Fruit fly (Drosophila melanogaster) whole organism, prepupa: Measurements from ENCODE around the gene CG18284.

ENCODE experiments used
- Blimp-1 ChIP-seq: fragments of 200-800 bp; sonication (Bioruptor generic); optimal IDR thresholded peaks from 3 replicates; lab custom pipeline; 2017; ENCODE audit warnings: missing biosample characterization, missing genetic modification characterization, mild to moderate bottlenecking, moderate library complexity, missing genetic modification reagents
- CG10631 ChIP-seq: fragments of 200-800 bp; sonication (Bioruptor generic); optimal IDR thresholded peaks from 2 replicates; lab custom pipeline; 2016; ENCODE audit warnings: missing biosample characterization, missing genetic modification characterization
- CG10669 ChIP-seq: fragments of 200-800 bp; sonication (Bioruptor generic); optimal IDR thresholded peaks from 3 replicates; lab custom pipeline; 2018; ENCODE audit warnings: missing biosample characterization, mild to moderate bottlenecking, missing genetic modification characterization, moderate library complexity
- CG11294 ChIP-seq: fragments of 200-800 bp; sonication (Bioruptor generic); IDR thresholded peaks from 2 replicates; pipeline ENCODE4 v1.3.6; 2022; ENCODE audit warnings: missing biosample characterization, missing genetic modification characterization
- CG11762 ChIP-seq: fragments of 200-800 bp; sonication (Bioruptor generic); optimal IDR thresholded peaks from 3 replicates; lab custom pipeline; 2016; ENCODE audit warnings: missing biosample characterization, missing genetic modification characterization; ENCODE audit not compliant: insufficient read depth
- CG15336 ChIP-seq: fragments of 200-800 bp; sonication (Bioruptor generic); IDR thresholded peaks from 2 replicates; pipeline ENCODE4 v1.3.6; 2022; ENCODE audit warnings: missing biosample characterization, missing genetic modification characterization
- CG1621 ChIP-seq: fragments of 200-800 bp; sonication (Bioruptor generic); optimal IDR thresholded peaks from 3 replicates; lab custom pipeline; 2018; ENCODE audit warnings: missing biosample characterization, mild to moderate bottlenecking, missing genetic modification characterization
- CG16779 ChIP-seq: fragments of 200-800 bp; sonication (Bioruptor generic); optimal IDR thresholded peaks from 3 replicates; lab custom pipeline; 2017; ENCODE audit warnings: missing biosample characterization, mild to moderate bottlenecking, missing genetic modification characterization
- CG3032 ChIP-seq: fragments of 200-800 bp; optimal IDR thresholded peaks from 2 replicates; lab custom pipeline; 2019; ENCODE audit warnings: missing biosample characterization, mild to moderate bottlenecking, missing genetic modification characterization, moderate library complexity
- CG32006 ChIP-seq: fragments of 200-800 bp; sonication (Bioruptor generic); optimal IDR thresholded peaks from 3 replicates; lab custom pipeline; 2017; ENCODE audit warnings: missing biosample characterization, mild to moderate bottlenecking, missing genetic modification characterization
- CG34406 ChIP-seq: fragments of 200-800 bp; sonication (Bioruptor generic); optimal IDR thresholded peaks from 3 replicates; lab custom pipeline; 2016; ENCODE audit warnings: missing biosample characterization, missing genetic modification characterization
- CG3919 ChIP-seq: fragments of 200-800 bp; sonication (Bioruptor generic); optimal IDR thresholded peaks from 3 replicates; lab custom pipeline; 2016; ENCODE audit warnings: missing biosample characterization, missing genetic modification characterization
- CG4318 ChIP-seq: fragments of 200-800 bp; sonication (Bioruptor generic); optimal IDR thresholded peaks from 3 replicates; lab custom pipeline; 2017; ENCODE audit warnings: missing biosample characterization, mild to moderate bottlenecking, missing genetic modification characterization
- CG6163 ChIP-seq: fragments of 200-800 bp; sonication (Bioruptor generic); IDR thresholded peaks from 3 replicates; pipeline ENCODE4 v1.3.6; 2022; ENCODE audit warnings: missing biosample characterization, missing genetic modification characterization
- CG6808 ChIP-seq: fragments of 200-800 bp; sonication (Bioruptor generic); optimal IDR thresholded peaks from 3 replicates; lab custom pipeline; 2017; ENCODE audit warnings: missing biosample characterization, missing genetic modification characterization, mild to moderate bottlenecking, moderate library complexity, missing genetic modification reagents
- CG7368 ChIP-seq: fragments of 200-800 bp; sonication (Bioruptor generic); optimal IDR thresholded peaks from 3 replicates; lab custom pipeline; 2016; ENCODE audit warnings: missing biosample characterization, missing genetic modification characterization
- CG8632 ChIP-seq: fragments of 200-800 bp; sonication (Bioruptor generic); optimal IDR thresholded peaks from 3 replicates; lab custom pipeline; 2016; ENCODE audit warnings: missing biosample characterization, missing genetic modification characterization
- CG9139 ChIP-seq: fragments of 200-800 bp; sonication (Bioruptor generic); optimal IDR thresholded peaks from 3 replicates; lab custom pipeline; 2017; ENCODE audit warnings: missing biosample characterization, mild to moderate bottlenecking, missing genetic modification characterization
- Eip75B ChIP-seq: fragments of 200-800 bp; sonication (Bioruptor generic); optimal IDR thresholded peaks from 3 replicates; lab custom pipeline; 2016; ENCODE audit warnings: missing biosample characterization, missing genetic modification characterization
- Ets21C ChIP-seq: fragments of 200-800 bp; sonication (Bioruptor generic); optimal IDR thresholded peaks from 3 replicates; lab custom pipeline; 2016; ENCODE audit warnings: missing biosample characterization, missing genetic modification characterization
- Ets96B ChIP-seq: fragments of 200-800 bp; optimal IDR thresholded peaks from 2 replicates; lab custom pipeline; 2019; ENCODE audit warnings: missing biosample characterization, mild to moderate bottlenecking, missing genetic modification characterization, moderate library complexity
- Gug ChIP-seq: fragments of 200-800 bp; sonication (Bioruptor generic); IDR thresholded peaks from 2 replicates; pipeline ENCODE4 v1.3.6; 2022; ENCODE audit warnings: missing biosample characterization, missing genetic modification characterization
- Hr38 ChIP-seq: sonication (Bioruptor generic); optimal IDR thresholded peaks from 2 replicates; lab custom pipeline; 2016; ENCODE audit warnings: missing biosample characterization, missing genetic modification characterization
- Hr39 ChIP-seq: fragments of 200-800 bp; sonication (Bioruptor generic); optimal IDR thresholded peaks from 2 replicates; lab custom pipeline; 2016; ENCODE audit warnings: missing biosample characterization, missing genetic modification characterization
- Lpt ChIP-seq: fragments of 200-800 bp; sonication (Bioruptor generic); optimal IDR thresholded peaks from 3 replicates; lab custom pipeline; 2016; ENCODE audit warnings: missing biosample characterization, missing genetic modification characterization
- OdsH ChIP-seq: fragments of 200-800 bp; sonication (Bioruptor generic); optimal IDR thresholded peaks from 3 replicates; lab custom pipeline; 2016; ENCODE audit warnings: missing biosample characterization, missing genetic modification characterization
- Smox ChIP-seq: fragments of 200-800 bp; sonication (Bioruptor generic); optimal IDR thresholded peaks from 3 replicates; lab custom pipeline; 2016; ENCODE audit warnings: missing biosample characterization, missing genetic modification characterization
- Sox102F ChIP-seq: fragments of 200-800 bp; sonication (Bioruptor generic); optimal IDR thresholded peaks from 2 replicates; lab custom pipeline; 2016; ENCODE audit warnings: missing biosample characterization, mild to moderate bottlenecking, missing genetic modification characterization
- Sox14 ChIP-seq: fragments of 200-800 bp; sonication (Bioruptor generic); optimal IDR thresholded peaks from 3 replicates; lab custom pipeline; 2016; ENCODE audit warnings: missing biosample characterization, missing genetic modification characterization
- achi ChIP-seq: fragments of 200-800 bp; sonication (Bioruptor generic); optimal IDR thresholded peaks from 3 replicates; lab custom pipeline; 2016; ENCODE audit warnings: missing biosample characterization, missing genetic modification characterization
- acj6 ChIP-seq: fragments of 200-800 bp; sonication (Bioruptor generic); optimal IDR thresholded peaks from 3 replicates; lab custom pipeline; 2016; ENCODE audit warnings: missing biosample characterization, missing genetic modification characterization
- dac ChIP-seq: fragments of 200-800 bp; sonication (Bioruptor generic); optimal IDR thresholded peaks from 2 replicates; lab custom pipeline; 2017; ENCODE audit warnings: missing biosample characterization, mild to moderate bottlenecking, missing genetic modification characterization
- dsx ChIP-seq: fragments of 200-800 bp; optimal IDR thresholded peaks from 3 replicates; lab custom pipeline; 2019; ENCODE audit warnings: missing biosample characterization, mild to moderate bottlenecking, missing genetic modification characterization, moderate library complexity; ENCODE audit not compliant: poor library complexity, severe bottlenecking
- esn ChIP-seq: fragments of 200-800 bp; sonication (Bioruptor generic); optimal IDR thresholded peaks from 2 replicates; lab custom pipeline; 2016; ENCODE audit warnings: missing biosample characterization, mild to moderate bottlenecking, missing genetic modification characterization, moderate library complexity
- fd59A ChIP-seq: fragments of 200-800 bp; sonication (Bioruptor generic); optimal IDR thresholded peaks from 2 replicates; lab custom pipeline; 2017; ENCODE audit warnings: missing biosample characterization, mild to moderate bottlenecking, missing genetic modification characterization, missing genetic modification reagents
- fd85E ChIP-seq: fragments of 200-800 bp; sonication (Bioruptor generic); optimal IDR thresholded peaks from 3 replicates; lab custom pipeline; 2016; ENCODE audit warnings: missing biosample characterization, missing genetic modification characterization
- lz ChIP-seq: fragments of 200-800 bp; sonication (Bioruptor generic); optimal IDR thresholded peaks from 3 replicates; lab custom pipeline; 2016; ENCODE audit warnings: missing biosample characterization, missing genetic modification characterization
- pdm3 ChIP-seq: fragments of 200-800 bp; sonication (Bioruptor generic); optimal IDR thresholded peaks from 3 replicates; lab custom pipeline; 2016; ENCODE audit warnings: missing biosample characterization, missing genetic modification characterization
- salr ChIP-seq, 2 experiments: fragments of 200-800 bp; sonication (Bioruptor generic); optimal IDR thresholded peaks; 3 replicates each; lab custom pipeline; 2016 to 2018; ENCODE audit warnings: missing biosample characterization in 2 of 2, missing genetic modification characterization in 2 of 2, mild to moderate bottlenecking in 1 of 2
- spab ChIP-seq: fragments of 200-800 bp; sonication (Bioruptor generic); optimal IDR thresholded peaks from 2 replicates; lab custom pipeline; 2017; ENCODE audit warnings: missing biosample characterization, mild to moderate bottlenecking, missing genetic modification characterization, missing genetic modification reagents
- ss ChIP-seq, 2 experiments: fragments of 200-800 bp; sonication (Bioruptor generic); optimal IDR thresholded peaks; 2 replicates in 1 of 2; 3 replicates in 1 of 2; lab custom pipeline; 2017 to 2018; ENCODE audit warnings: mild to moderate bottlenecking in 2 of 2, missing biosample characterization in 2 of 2, missing genetic modification characterization in 2 of 2, moderate library complexity in 1 of 2
- svp ChIP-seq: fragments of 200-800 bp; sonication (Bioruptor generic); peaks from one replicate; lab custom pipeline; 2016; ENCODE audit warnings: missing biosample characterization, missing genetic modification characterization
- topi ChIP-seq: fragments of 200-800 bp; sonication (Bioruptor generic); optimal IDR thresholded peaks from 3 replicates; lab custom pipeline; 2016; ENCODE audit warnings: missing biosample characterization, missing genetic modification characterization
- vri ChIP-seq: fragments of 200-800 bp; sonication (Bioruptor generic); optimal IDR thresholded peaks from 3 replicates; lab custom pipeline; 2016; ENCODE audit warnings: missing biosample characterization, mild to moderate bottlenecking, missing genetic modification characterization

CG18284 gene

dm6 chr2L:10616767-10617166 lies 27.0 kb upstream of the CG18284 start (continued):
- TF ChIP-seq CG34406 (GFP tag; lab: Kevin White, UChicago) (peak; percentile 71), topi (GFP tag; lab: Kevin White, UChicago) (peak; percentile 64), Blimp-1 (no peak), fd85E (peak; percentile 15), lz (GFP tag; lab: Kevin White, UChicago) (peak; percentile 67), ss (GFP tag; optimal IDR thresholded peaks at IDR 0.05; lab: Kevin White, UChicago) (peak; percentile 79 to 85), CG16779 (tag; lab: Kevin White, UChicago) (peak; percentile 52), CG6163 (peak; percentile 95), Lpt (GFP tag; lab: Kevin White, UChicago) (peak; percentile 88), CG15336 (GFP tag; lab: Robert Waterston, UW) (peak; percentile 97), achi (peak; percentile 84), dac (GFP tag; lab: Kevin White, UChicago) (peak; percentile 71), Smox (peak; percentile 44), Sox102F (GFP tag; lab: Kevin White, UChicago) (peak; percentile 16), spab (GFP tag; lab: Kevin White, UChicago) (peak; percentile 87), Ets96B (tag; lab: Kevin White, UChicago) (peak; percentile 93), CG3032 (peak; percentile 89), OdsH (GFP tag; lab: Kevin White, UChicago) (peak; percentile 89), Ets21C (GFP tag; lab: Kevin White, UChicago) (peak; percentile 19), CG8632 (GFP tag; lab: Kevin White, UChicago) (peak; percentile 66), CG11762 (GFP tag; lab: Kevin White, UChicago) (peak; percentile 77), CG10631 (peak; percentile 90), esn (no peak), CG10669 (GFP tag; lab: Kevin White, UChicago) (peak; percentile 91), CG7368 (GFP tag; lab: Kevin White, UChicago) (peak; percentile 76), dsx (GFP tag; lab: Kevin White, UChicago) (peak; percentile 92), Hr38 (GFP tag; lab: Kevin White, UChicago) (no peak), fd59A (peak; percentile 87), vri (GFP tag; lab: Kevin White, UChicago) (peak; percentile 8), salr (GFP tag; optimal IDR thresholded peaks at IDR 0.05; lab: Kevin White, UChicago) (peak; percentile 79 to 86), CG3919 (GFP tag; lab: Kevin White, UChicago) (peak; percentile 90), CG1621 (tag; lab: Kevin White, UChicago) (peak; percentile 87), pdm3 (GFP tag; lab: Kevin White, UChicago) (peak; percentile 88), CG9139 (GFP tag; lab: Kevin White, UChicago) (peak; percentile 79)
- TF ChIP-seq, all 60 proteins: peak for 54

dm6 chr2L:10625935-10626334 lies 17.8 kb upstream of the CG18284 start:
- TF ChIP-seq CG6808 (GFP tag; lab: Kevin White, UChicago) (no peak), CG4318 (GFP tag; lab: Kevin White, UChicago) (no peak), fd85E (no peak), CG8632 (GFP tag; lab: Kevin White, UChicago) (no peak), CG11294 (GFP tag; lab: Robert Waterston, UW) (no peak), Smox (no peak), svp (no peak), ss (GFP tag; optimal IDR thresholded peaks at IDR 0.05; lab: Kevin White, UChicago) (no peak), Hr39 (GFP tag; lab: Kevin White, UChicago) (no peak), fd59A (no peak), Eip75B (GFP tag; lab: Kevin White, UChicago) (no peak), Lpt (GFP tag; lab: Kevin White, UChicago) (no peak), Ets96B (tag; lab: Kevin White, UChicago) (no peak), CG15336 (GFP tag; lab: Robert Waterston, UW) (no peak), Gug (GFP tag; lab: Robert Waterston, UW) (no peak), pdm3 (GFP tag; lab: Kevin White, UChicago) (no peak), CG32006 (no peak), Sox14 (no peak), acj6 (no peak)
